Fruit fly (Drosophila melanogaster): ENCODE data around the gene Taf1.
A peak's percentile ranks its signal among the peaks of the same experiment; 100 is the strongest.

Gene Taf1

DNA sequence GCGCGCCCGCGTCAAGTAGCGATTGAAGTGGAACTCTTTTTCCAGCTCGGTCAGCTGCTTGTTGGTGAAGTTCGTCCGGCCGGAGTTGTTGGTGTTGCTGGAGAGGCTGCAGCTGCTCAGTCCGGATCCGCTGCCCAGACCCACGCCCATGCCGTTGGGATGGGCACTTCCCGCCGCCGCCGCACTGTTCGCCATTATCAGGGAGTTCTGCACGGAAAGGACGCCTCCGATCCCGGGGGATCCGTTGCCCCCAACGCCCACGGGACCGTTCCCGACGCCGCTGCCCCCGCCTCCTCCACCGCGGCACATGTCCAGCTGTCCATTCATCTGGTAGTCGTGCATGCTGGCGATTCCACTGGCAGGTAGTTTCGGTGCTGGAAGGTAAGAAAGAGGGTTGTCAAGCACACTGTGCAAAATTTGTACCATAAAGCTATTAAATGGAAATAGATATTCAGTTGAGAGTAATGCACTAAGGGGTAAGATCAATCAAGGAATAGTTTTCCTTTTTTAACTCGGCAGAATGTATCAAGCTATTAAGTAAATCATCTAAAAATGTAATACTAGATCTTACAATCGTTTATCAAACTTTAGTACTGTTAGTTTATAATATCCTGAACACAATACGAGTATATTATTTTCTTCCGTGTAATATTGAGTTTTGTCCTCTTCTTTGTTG, 16.1 kb downstream of the Taf1 start (continued):
- TF ChIP-seq CoRest (tag; optimal IDR thresholded peaks at IDR 0.05) (no peak), Camta (GFP tag; optimal IDR thresholded peaks at IDR 0.05) (no peak), jumu (GFP tag; optimal IDR thresholded peaks at IDR 0.05) (no peak), Asciz (GFP tag; optimal IDR thresholded peaks at IDR 0.05) (no peak), CG7928 (GFP tag; optimal IDR thresholded peaks at IDR 0.05) (no peak), CG10267 (tag; optimal IDR thresholded peaks at IDR 0.05) (peak; percentile 4), zen2 (GFP tag; IDR thresholded peaks at IDR 0.05; ENCODE audit: partially characterized antibody) (no peak), Sox100B (GFP tag; optimal IDR thresholded peaks at IDR 0.05) (no peak), Stat92E (GFP tag; optimal IDR thresholded peaks at IDR 0.05) (no peak)

DNA sequence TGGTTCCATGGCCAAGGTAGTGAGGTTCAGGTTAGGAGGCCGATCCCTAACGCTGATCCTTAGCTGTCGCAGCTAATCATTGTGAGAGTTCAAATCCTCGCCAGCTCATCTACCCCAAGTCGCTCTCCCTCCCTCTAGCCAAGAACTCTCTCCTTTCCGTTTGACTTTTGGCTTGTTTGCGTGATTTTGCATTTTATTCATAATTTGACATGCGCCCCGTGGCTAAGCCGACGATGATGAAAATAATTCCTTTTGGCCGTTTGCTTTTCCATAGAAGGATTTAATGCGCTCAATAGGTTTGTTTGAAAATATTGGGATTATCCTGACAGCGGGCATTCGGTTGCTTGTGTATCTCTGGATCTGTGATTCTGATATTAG, 16.6 kb downstream of the Taf1 start:
- TF ChIP-seq Dfd (GFP tag; optimal IDR thresholded peaks at IDR 0.05) = no peak
- 0 out of 3 replicates have a peak, but pooled peaks have one; percentile 1 for TF ChIP-seq row (GFP tag; IDR thresholded peaks at IDR 0.05)
- peak in 1 of 2 experiments; percentile 93 for TF ChIP-seq tll (GFP tag; optimal IDR thresholded peaks at IDR 0.05)

DNA sequence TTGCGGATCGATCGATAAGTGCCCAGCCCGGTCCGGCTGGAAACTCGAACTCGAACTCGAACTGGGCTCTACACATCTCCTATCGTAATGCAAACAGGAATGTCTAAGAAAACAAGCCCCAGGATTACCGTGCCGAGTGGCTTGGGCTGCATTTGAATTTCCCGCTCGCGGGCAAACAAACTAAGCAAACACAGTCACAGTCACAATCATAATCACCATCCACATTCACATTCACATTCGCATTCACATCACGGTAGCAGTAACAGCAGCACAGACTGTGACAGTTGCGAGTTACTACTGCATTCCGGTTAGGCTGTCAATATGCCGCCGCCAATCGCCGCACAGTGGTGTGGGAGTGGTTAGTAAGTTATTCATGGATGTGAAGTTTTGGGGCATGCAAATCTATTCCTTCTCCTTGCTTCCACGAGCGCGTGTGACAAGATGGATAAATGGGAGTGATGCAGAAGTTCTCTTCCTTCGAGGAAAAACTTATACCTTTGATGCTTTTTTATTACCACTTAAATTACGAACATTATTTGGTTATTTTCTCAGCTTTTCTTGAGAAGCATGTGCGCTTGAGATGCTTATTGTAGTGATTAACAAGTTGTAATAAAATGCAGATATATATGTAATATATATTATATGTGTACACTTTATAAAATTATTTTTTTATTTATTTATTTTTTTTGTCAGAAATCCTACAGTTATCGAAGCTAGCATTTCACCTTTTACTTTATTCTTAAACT, 17.9 kb downstream of the Taf1 start:
- peak; percentile 58; the same call in 2 of the 3 replicates for TF ChIP-seq zfh1 (GFP tag; IDR thresholded peaks at IDR 0.05)
- TF ChIP-seq CoRest (tag; optimal IDR thresholded peaks at IDR 0.05) = peak; percentile 6
- no peak for TF ChIP-seq Atf-2 (GFP tag; optimal IDR thresholded peaks at IDR 0.05)
- TF ChIP-seq CG12942 (GFP tag; optimal IDR thresholded peaks at IDR 0.05) = peak; percentile 5
- no peak for TF ChIP-seq mld (GFP tag; IDR thresholded peaks at IDR 0.05; ENCODE audit: partially characterized antibody)
- TF ChIP-seq Spps (tag; optimal IDR thresholded peaks at IDR 0.05) = no peak
- TF ChIP-seq pho (GFP tag; optimal IDR thresholded peaks at IDR 0.05) = no peak
- no peak for TF ChIP-seq cad (GFP tag; optimal IDR thresholded peaks at IDR 0.05)
- TF ChIP-seq GATAe (GFP tag; conservative IDR thresholded peaks at IDR 0.05) = no peak
- no peak for TF ChIP-seq mirr (GFP tag; optimal IDR thresholded peaks at IDR 0.05)
- no peak for TF ChIP-seq CG9932 (GFP tag; IDR thresholded peaks at IDR 0.05)
- TF ChIP-seq CG11398 (GFP tag; optimal IDR thresholded peaks at IDR 0.05) = no peak
- no peak for TF ChIP-seq unpg (GFP tag; optimal IDR thresholded peaks at IDR 0.05)
- peak; percentile 21; the same call in 1 of the 2 replicates for TF ChIP-seq onecut (GFP tag; IDR thresholded peaks at IDR 0.05)
- no peak for TF ChIP-seq ssp (GFP tag; IDR thresholded peaks at IDR 0.05)
- peak; percentile 9; the same call in 1 of the 2 replicates for TF ChIP-seq CG13287 (GFP tag; IDR thresholded peaks at IDR 0.05; ENCODE audit: partially characterized antibody)
- no peak for TF ChIP-seq CG3065 (GFP tag; optimal IDR thresholded peaks at IDR 0.05)
- no peak for TF ChIP-seq CG13624 (GFP tag; optimal IDR thresholded peaks at IDR 0.05)
- no peak for TF ChIP-seq CG12769 (tag; optimal IDR thresholded peaks at IDR 0.05)
- no peak for TF ChIP-seq danr (GFP tag; IDR thresholded peaks at IDR 0.05)
- TF ChIP-seq tna (GFP tag; IDR thresholded peaks at IDR 0.05; ENCODE audit: partially characterized antibody) = no peak; the same call in 1 of the 2 replicates
- TF ChIP-seq hkb (optimal IDR thresholded peaks at IDR 0.05) = no peak
- no peak for TF ChIP-seq hkb (GFP tag; IDR thresholded peaks at IDR 0.05)
- TF ChIP-seq salm (tag; optimal IDR thresholded peaks at IDR 0.05) = no peak
- 0 out of 3 replicates have a peak, but pooled peaks have one; percentile 24 for TF ChIP-seq z (GFP tag; IDR thresholded peaks at IDR 0.05)
- TF ChIP-seq her (GFP tag; optimal IDR thresholded peaks at IDR 0.05) = no peak
- TF ChIP-seq NC2β (GFP tag; optimal IDR thresholded peaks at IDR 0.05) = peak; percentile 10
- no peak for TF ChIP-seq sqz (GFP tag; optimal IDR thresholded peaks at IDR 0.05)
- TF ChIP-seq CG12155 (GFP tag; optimal IDR thresholded peaks at IDR 0.05) = no peak
- TF ChIP-seq CG32772 (GFP tag; IDR thresholded peaks at IDR 0.05) = no peak
- TF ChIP-seq Awh (GFP tag; IDR thresholded peaks at IDR 0.05) = no peak
- no peak for TF ChIP-seq CG4282 (GFP tag; optimal IDR thresholded peaks at IDR 0.05)
- no peak for TF ChIP-seq CG16863 (GFP tag; optimal IDR thresholded peaks at IDR 0.05)
- TF ChIP-seq twi (tag; optimal IDR thresholded peaks at IDR 0.05) = no peak
- no peak for TF ChIP-seq ftz-f1 (GFP tag; optimal IDR thresholded peaks at IDR 0.05)

Data from whole organism, embryonic.